Fruit fly (Drosophila melanogaster) whole organism: Measurements from ENCODE around the gene CG17211.

Experiments
- CG8478 ChIP-seq: fragments of >200 bp; optimal IDR thresholded peaks from 2 replicates; lab custom pipeline; 2018; ENCODE audit warnings: inconsistent platforms
- Dll ChIP-seq: fragments of >200 bp; optimal IDR thresholded peaks from 2 replicates; lab custom pipeline; 2017
- EcR ChIP-seq, 2 experiments: fragments of >200 bp; optimal IDR thresholded peaks; 2 replicates each; lab custom pipeline; 2017; ENCODE audit warnings: missing biosample characterization in 2 of 2, missing genetic modification characterization in 2 of 2, missing genetic modification reagents in 2 of 2
- pan ChIP-seq: fragments of >200 bp; optimal IDR thresholded peaks from 2 replicates; lab custom pipeline; 2017
- psq ChIP-seq: fragments of >200 bp; optimal IDR thresholded peaks from 2 replicates; lab custom pipeline; 2017
- usp ChIP-seq: fragments of >200 bp; optimal IDR thresholded peaks from 2 replicates; lab custom pipeline; 2017; ENCODE audit warnings: missing biosample characterization, missing genetic modification characterization, mixed read lengths

CG17211 gene

DNA sequence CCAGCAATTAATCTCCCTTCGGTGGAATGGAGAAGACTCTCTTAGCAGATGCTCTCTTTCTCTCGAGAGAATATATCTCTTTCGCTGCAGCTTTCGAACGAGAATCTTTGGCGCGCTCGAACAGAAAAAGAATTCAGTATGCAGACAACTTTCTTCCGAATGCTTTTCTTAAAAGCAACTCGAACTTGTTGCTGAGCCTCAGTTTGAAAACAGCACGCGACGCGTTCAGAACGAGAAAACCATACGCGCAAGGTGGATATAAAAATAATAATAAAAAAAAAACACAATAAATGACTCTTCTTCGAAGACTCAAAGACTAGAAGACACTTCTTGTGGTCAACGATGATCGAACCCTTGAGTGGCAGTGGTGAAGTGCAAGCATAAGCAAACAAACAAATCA lies at the start of gene CG17211:
CG17211 (plus strand) TSS at position 202 of the 400 bp plus-strand sequence.
- TF ChIP-seq EcR (GFP tag; optimal IDR thresholded peaks at IDR 0.05; lab: Kevin White, UChicago) = no peak
- no peak for TF ChIP-seq CG8478 (lab: Kevin White, UChicago)
- TF ChIP-seq Dll (lab: Kevin White, UChicago) = no peak
- TF ChIP-seq psq (lab: Kevin White, UChicago) = no peak
- TF ChIP-seq pan = no peak
- no peak for TF ChIP-seq usp

DNA sequence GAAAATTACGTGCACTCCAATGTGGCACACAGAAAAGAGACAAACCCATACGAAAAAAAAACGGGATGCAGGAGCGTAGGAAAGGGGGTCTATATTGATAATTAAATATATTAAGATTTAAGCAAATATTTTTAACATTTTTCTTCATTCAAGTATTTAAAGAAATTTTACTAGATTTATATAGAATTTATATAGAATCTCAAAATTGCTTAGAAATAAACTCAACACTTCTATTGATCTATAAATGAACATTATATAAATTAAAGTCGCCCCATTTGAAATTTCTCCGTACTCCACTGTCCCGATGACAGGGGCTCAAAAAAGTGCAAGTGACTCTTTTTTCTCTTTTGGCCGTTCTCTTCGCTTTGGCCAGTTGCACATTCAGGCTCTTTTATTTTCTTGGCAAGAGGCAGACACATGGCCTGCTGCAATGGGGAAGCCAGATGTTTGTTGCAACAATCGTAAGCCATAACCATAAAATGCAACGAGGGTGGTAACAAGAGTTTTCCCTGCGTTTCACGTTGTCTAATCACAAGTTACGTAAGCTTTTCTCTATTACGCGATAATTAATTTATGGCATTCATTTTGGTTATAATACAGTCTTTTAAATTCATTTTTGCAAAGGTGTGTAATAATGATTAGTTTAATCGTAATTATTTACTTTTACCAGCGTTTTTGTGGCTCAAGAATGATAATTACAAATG lies 48.3 kb upstream of the CG17211 start:
- TF ChIP-seq pan (no peak), Dll (lab: Kevin White, UChicago) (no peak), psq (lab: Kevin White, UChicago) (no peak), EcR (GFP tag; optimal IDR thresholded peaks at IDR 0.05; lab: Kevin White, UChicago) (no peak), usp (no peak), CG8478 (lab: Kevin White, UChicago) (no peak)

DNA sequence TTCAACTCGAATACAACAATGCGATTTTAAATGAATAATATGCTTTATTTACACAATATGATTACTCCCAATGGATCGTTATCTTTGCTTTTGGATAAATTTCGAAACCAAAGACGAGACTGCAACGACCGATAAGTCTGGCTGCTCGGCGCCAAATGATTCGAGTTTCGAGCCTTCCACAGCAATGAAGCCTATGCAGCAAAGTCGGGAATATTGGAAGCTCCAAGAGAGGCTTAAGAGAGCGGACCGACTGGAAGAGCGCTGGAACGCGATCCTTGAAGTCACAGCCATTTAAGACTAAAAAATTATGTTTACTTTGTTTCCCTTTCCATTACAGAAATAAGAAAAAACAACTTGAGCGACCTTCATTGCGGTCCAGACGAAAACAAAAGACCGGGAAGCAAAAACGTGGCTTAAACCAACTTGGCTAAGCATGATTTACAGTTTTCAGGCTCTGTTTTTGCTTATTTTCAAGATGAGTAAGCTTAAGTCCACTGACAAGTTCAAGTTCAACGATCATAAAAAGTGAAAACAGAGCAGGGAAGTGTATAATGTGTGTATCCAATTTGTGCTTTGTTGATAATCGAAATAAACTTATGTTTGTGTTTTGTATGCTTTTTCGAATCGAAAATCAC lies 47.4 kb upstream of the CG17211 start, which contains the start of gene firl:
firl (minus strand) TSS at position 159 of the 635 bp plus-strand sequence.
- TF ChIP-seq pan (no peak), psq (lab: Kevin White, UChicago) (no peak)

DNA sequence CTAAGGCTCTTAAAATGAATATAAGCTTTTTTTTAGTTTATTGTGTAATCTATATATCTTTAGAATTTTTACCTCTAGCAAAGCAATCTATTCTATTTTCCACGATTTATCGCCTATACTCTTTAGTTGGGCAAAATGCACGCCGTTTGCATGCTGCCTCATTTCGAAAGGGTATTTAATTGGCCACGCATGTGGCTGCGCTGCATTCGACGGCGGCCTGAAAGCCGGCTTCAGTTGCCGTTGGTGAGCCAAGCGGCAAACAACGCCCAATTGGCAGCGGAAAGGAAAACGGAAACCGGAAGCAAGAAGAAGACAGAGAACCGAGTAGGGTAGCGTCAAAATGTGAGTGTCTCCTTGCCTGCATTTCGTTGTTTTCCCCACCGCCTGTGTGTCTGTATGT lies 38.3 kb upstream of the CG17211 start, which contains the start of gene CG14947:
CG14947 (plus strand) TSS at position 251 of the 400 bp plus-strand sequence.
- TF ChIP-seq CG8478 (lab: Kevin White, UChicago) (no peak), psq (lab: Kevin White, UChicago) (no peak), pan (no peak), usp (no peak), EcR (GFP tag; optimal IDR thresholded peaks at IDR 0.05; lab: Kevin White, UChicago) (no peak)

DNA sequence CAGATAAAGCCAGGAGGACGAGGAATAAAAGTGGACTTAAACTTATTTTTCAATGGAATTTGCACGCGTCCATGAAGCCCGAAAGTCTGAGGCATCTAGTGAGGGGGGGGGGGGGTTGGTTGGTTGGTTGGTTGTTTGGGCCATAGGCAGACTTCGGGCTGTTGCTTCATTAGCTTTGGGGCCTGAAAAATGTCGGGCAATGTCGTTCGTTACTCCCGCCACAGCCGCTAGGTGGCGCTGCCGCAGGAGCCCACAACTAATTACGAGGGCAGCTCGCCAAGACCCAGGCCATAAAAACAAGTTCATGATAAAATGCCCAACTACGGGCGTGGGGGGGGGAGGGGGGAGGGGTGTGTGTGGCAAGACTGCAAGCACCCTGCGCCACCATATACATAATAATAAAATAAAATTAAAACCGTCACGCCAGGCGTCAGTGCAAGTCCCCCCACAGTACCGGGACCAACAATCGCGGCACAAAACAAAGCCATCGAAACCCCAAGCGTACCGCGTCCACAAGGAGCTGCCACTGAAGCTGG lies 36.0 kb upstream of the CG17211 start:
- TF ChIP-seq Dll (lab: Kevin White, UChicago) (no peak), pan (no peak), EcR (GFP tag; optimal IDR thresholded peaks at IDR 0.05; lab: Kevin White, UChicago) (no peak), CG8478 (lab: Kevin White, UChicago) (no peak), psq (lab: Kevin White, UChicago) (no peak), usp (no peak)

DNA sequence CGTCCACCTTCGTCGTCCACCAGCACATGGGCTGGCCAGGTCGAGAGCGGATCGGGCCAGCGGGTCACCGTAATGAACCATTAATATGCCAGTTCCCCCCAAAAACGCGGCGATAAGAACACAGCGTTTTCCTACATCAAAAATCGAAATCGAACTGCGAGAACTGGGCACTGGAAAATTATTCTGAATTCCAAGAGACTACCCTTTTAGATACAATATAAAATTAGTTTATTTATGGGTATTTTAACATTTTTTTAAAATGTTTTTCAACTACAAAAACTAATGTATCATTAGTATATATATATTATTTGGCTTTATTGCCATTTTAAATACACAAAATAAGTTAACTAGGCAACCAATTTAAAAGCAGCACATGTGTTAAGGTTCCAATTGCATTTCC lies 35.5 kb upstream of the CG17211 start:
- no peak for TF ChIP-seq usp
- TF ChIP-seq pan = no peak
- no peak for TF ChIP-seq EcR (GFP tag; optimal IDR thresholded peaks at IDR 0.05; lab: Kevin White, UChicago)
- TF ChIP-seq Dll (lab: Kevin White, UChicago) = no peak
- TF ChIP-seq psq (lab: Kevin White, UChicago) = no peak
- TF ChIP-seq CG8478 (lab: Kevin White, UChicago) = no peak

DNA sequence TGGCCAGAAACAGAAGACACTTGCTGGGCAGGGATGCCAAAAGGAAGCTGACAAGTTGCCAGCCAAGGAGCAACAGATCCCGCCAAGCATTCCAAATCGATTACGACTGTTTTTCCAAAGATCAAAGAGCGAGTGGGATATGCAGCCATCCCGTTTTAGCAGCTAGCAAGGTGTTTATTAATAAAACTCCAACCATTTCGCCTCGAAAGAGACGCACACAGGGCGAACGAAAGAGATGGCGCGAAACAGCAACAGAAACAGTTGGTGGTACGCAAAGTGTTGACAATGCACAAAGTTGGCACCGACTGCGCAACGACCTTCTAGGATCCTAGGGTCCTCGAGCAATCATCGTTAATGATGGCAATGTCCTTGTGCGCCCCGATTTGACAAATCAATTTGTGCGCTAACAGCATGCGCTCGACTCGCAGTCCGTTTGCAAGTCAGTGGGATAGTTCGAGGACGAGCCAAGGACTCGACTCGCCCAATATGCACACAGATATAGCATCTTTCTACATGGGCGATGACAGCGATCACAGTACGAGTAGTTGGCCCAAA lies 34.3 kb upstream of the CG17211 start:
- no peak for TF ChIP-seq Dll (lab: Kevin White, UChicago)
- TF ChIP-seq psq (lab: Kevin White, UChicago) = no peak
- no peak for TF ChIP-seq CG8478 (lab: Kevin White, UChicago)
- no peak for TF ChIP-seq EcR (GFP tag; optimal IDR thresholded peaks at IDR 0.05; lab: Kevin White, UChicago)
- no peak for TF ChIP-seq pan
- TF ChIP-seq usp = no peak

DNA sequence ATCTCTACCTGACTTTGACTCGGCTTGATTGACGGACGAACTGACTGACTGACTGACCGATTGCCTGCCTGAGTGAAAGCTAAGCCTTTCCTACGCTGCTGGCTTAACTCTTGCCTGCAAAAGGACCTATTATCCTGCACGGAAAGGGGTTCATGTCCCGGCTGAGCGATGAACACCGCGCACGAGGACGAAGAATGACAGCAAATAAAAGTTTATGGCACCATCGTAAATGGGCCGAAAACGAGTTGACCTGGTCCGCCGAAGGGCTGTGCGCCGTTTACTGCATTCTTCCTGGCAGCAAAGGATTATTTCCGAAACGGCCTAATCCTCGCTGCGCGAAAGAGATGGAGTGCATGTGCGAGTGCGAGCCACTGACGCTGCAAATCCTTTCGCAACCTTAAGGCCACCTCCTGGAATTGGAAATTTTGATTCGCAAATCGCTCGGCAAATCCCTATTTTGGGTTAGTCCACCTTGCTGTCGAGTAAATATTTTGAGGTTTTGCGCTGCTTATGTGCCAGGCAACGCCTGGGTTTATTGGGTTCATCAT lies 33.0 kb upstream of the CG17211 start:
- TF ChIP-seq Dll (lab: Kevin White, UChicago) (no peak), usp (no peak), EcR (GFP tag; optimal IDR thresholded peaks at IDR 0.05; lab: Kevin White, UChicago) (no peak), pan (no peak), CG8478 (lab: Kevin White, UChicago) (no peak), psq (lab: Kevin White, UChicago) (no peak)

DNA sequence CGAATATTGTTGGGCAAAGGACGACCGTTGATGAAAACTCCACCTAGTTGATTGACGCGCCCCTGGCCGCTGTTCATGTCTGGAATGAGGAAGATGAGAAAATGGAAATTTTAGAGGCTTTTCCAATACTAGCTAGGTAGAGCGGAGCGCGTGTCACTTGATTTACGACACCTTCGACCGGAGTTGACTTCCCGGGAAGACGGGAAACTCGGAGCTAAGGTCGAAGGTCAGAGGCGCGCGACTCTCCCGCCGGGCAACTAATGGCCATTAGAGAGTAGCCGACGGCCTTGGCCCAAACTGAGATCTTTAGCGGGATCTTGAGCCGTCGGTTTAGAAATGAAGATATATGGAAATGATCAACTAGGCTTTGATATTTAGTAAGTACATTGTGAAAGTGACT lies 29.1 kb upstream of the CG17211 start:
- no peak for TF ChIP-seq EcR (GFP tag; optimal IDR thresholded peaks at IDR 0.05; lab: Kevin White, UChicago)
- TF ChIP-seq usp = no peak
- TF ChIP-seq psq (lab: Kevin White, UChicago) = no peak
- no peak for TF ChIP-seq CG8478 (lab: Kevin White, UChicago)
- no peak for TF ChIP-seq Dll (lab: Kevin White, UChicago)
- TF ChIP-seq pan = no peak

DNA sequence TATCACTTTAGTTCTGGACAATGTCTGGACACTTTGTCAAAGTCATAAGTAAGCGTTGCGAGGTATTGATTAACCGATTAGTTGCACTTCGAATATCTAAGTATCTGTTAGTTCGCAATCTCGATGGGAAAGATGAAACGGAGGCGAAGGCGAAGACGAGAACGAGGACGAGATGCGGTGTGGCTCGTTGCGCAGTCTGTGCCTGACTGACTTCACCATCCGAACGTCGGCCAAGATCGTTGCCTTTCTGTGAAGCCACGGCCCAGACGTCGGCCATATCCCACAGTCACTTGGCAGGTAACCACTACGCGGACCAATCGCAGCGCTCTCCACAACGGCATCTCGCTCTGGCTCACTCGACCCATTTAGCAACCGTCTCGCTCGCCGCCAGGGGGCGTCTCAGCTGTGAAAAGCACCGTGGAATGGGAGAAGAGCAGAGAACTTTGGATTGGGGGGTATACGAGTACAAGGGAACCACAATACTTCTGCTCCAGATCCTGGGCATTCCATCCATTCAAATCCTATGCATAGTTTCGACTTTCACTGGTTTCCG lies 28.5 kb upstream of the CG17211 start, which contains the start of gene prd:
prd (minus strand) TSS at position 209 of the 553 bp plus-strand sequence.
- no peak for TF ChIP-seq psq (lab: Kevin White, UChicago)
- no peak for TF ChIP-seq EcR (GFP tag; optimal IDR thresholded peaks at IDR 0.05; lab: Kevin White, UChicago)
- no peak for TF ChIP-seq Dll (lab: Kevin White, UChicago)
- TF ChIP-seq CG8478 (lab: Kevin White, UChicago) = no peak
- no peak for TF ChIP-seq usp
- no peak for TF ChIP-seq pan

DNA sequence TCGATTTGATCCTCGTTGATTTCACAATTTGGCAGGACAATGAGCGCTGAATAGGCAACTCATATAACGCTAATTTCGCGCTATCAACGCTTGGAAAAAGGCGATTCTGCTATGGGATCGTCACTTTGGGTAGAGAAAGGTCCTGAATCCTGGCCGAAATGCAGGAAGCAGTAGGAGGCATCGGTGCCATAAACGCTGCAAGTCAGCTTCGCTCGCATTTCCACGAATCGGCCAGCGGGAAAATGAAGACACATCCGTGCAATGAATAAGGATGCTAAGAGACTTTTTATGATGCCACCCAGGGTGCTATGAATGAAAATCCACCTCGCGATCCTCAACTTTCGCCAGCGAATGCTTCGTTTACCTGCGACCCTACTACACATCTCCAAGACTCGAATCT lies 26.7 kb upstream of the CG17211 start:
- no peak for TF ChIP-seq CG8478 (lab: Kevin White, UChicago)
- TF ChIP-seq usp = no peak
- TF ChIP-seq psq (lab: Kevin White, UChicago) = no peak
- no peak for TF ChIP-seq EcR (GFP tag; optimal IDR thresholded peaks at IDR 0.05; lab: Kevin White, UChicago)
